Fruit fly (Drosophila melanogaster): Measurements from ENCODE around the gene GstD5.

DNA sequence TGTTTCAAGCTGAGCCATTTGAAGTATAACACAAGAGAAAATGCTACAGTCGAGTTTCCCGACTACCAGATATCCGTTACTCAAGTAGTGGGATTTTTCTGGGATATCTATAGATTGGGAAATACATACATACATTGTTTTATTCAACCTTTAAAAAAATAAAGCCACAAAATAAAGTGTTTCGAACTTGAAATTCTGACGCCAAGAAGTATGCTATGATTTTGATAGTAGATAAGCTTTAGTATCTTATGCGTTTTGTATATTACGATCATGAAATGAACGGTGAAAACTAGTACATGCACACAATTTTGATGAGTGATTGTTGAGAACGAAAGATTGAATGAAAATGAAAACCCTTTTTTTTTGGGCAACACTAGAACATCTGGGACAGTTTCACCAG, 12.0 kb upstream of the GstD5 start:
- TF ChIP-seq OdsH (GFP tag; optimal IDR thresholded peaks at IDR 0.05) (no peak), Mio (GFP tag; optimal IDR thresholded peaks at IDR 0.05) (no peak), h (GFP tag; optimal IDR thresholded peaks at IDR 0.05) (no peak), Dif (GFP tag; optimal IDR thresholded peaks at IDR 0.05; ENCODE audit: partially characterized antibody) (no peak)

Data from whole organism, wandering third instar larva.